Worm (Caenorhabditis elegans) whole organism, early embryonic: ENCODE results near the gene pbs-3.

Experiments used
- B0310.2 ChIP-seq: sonication (generic microtip); optimal IDR thresholded peaks from 2 replicates; lab custom pipeline; 2016; ENCODE audit warnings: mild to moderate bottlenecking, missing genetic modification characterization, missing compliant biosample characterization
- F13C5.2 ChIP-seq: sonication (generic microtip); optimal IDR thresholded peaks from 2 replicates; lab custom pipeline; 2017; ENCODE audit warnings: mild to moderate bottlenecking, missing genetic modification characterization, inconsistent platforms, missing compliant biosample characterization
- aly-1 ChIP-seq: sonication (generic microtip); optimal IDR thresholded peaks from 2 replicates; lab custom pipeline; 2016; ENCODE audit warnings: missing genetic modification characterization, missing compliant biosample characterization
- ama-1 ChIP-seq: fragments of 150-350 bp; optimal IDR thresholded peaks from 2 replicates; lab custom pipeline; 2014
- ceh-13 ChIP-seq: fragments of 200-800 bp; sonication (Bioruptor generic); optimal IDR thresholded peaks from 2 replicates; lab custom pipeline; 2018; ENCODE audit warnings: mild to moderate bottlenecking, missing genetic modification characterization, missing compliant biosample characterization
- ceh-36 ChIP-seq: sonication (generic microtip); optimal IDR thresholded peaks from 2 replicates; lab custom pipeline; 2016; ENCODE audit warnings: missing genetic modification characterization, inconsistent platforms, missing compliant biosample characterization
- ets-7 ChIP-seq: sonication (generic microtip); optimal IDR thresholded peaks from 2 replicates; lab custom pipeline; 2016; ENCODE audit warnings: missing genotype, missing genetic modification characterization, missing compliant biosample characterization
- flt-1 ChIP-seq: fragments of 200-800 bp; sonication (Bioruptor generic); IDR thresholded peaks from 2 replicates; pipeline ENCODE4 v1.3.6; 2022; ENCODE audit warnings: missing genetic modification characterization, missing compliant biosample characterization
- hmbx-1 ChIP-seq: sonication (generic microtip); optimal IDR thresholded peaks from 2 replicates; lab custom pipeline; 2016; ENCODE audit warnings: mild to moderate bottlenecking, missing genetic modification characterization, missing compliant biosample characterization
- hmg-4 ChIP-seq: fragments of 200-800 bp; sonication (Bioruptor generic); optimal IDR thresholded peaks from 2 replicates; lab custom pipeline; 2018; ENCODE audit warnings: mild to moderate bottlenecking, missing genetic modification characterization, missing compliant biosample characterization
- hnd-1 ChIP-seq: sonication (generic microtip); optimal IDR thresholded peaks from 2 replicates; lab custom pipeline; 2016; ENCODE audit warnings: missing genetic modification characterization, missing compliant biosample characterization
- pes-1 ChIP-seq: fragments of 200-800 bp; sonication (Bioruptor generic); IDR thresholded peaks from 2 replicates; pipeline ENCODE4 v1.3.6; 2022; ENCODE audit warnings: missing genetic modification reagents, missing genetic modification characterization, missing compliant biosample characterization
- scrt-1 ChIP-seq: fragments of 200-800 bp; sonication (Bioruptor generic); IDR thresholded peaks from 2 replicates; pipeline ENCODE4 v1.3.6; 2022; ENCODE audit warnings: missing genetic modification characterization, missing compliant biosample characterization
- sea-1 ChIP-seq: fragments of 200-800 bp; sonication (Bioruptor generic); conservative IDR thresholded peaks from 2 replicates; pipeline ENCODE4 v1.3.6; 2022; ENCODE audit warnings: missing genetic modification characterization, missing compliant biosample characterization
- tbx-11 ChIP-seq: fragments of 200-800 bp; sonication (Bioruptor generic); IDR thresholded peaks from 2 replicates; pipeline ENCODE4 v1.3.6; 2022; ENCODE audit warnings: missing genetic modification characterization, missing compliant biosample characterization
- tbx-37 ChIP-seq: fragments of 200-800 bp; sonication (Bioruptor generic); conservative IDR thresholded peaks from 2 replicates; pipeline ENCODE4 v1.3.6; 2022; ENCODE audit warnings: missing genetic modification reagents, missing genetic modification characterization, missing compliant biosample characterization
- tra-4 ChIP-seq: sonication (generic microtip); optimal IDR thresholded peaks from 2 replicates; lab custom pipeline; 2017; ENCODE audit warnings: missing genetic modification characterization, missing compliant biosample characterization

The pbs-3 gene

DNA sequence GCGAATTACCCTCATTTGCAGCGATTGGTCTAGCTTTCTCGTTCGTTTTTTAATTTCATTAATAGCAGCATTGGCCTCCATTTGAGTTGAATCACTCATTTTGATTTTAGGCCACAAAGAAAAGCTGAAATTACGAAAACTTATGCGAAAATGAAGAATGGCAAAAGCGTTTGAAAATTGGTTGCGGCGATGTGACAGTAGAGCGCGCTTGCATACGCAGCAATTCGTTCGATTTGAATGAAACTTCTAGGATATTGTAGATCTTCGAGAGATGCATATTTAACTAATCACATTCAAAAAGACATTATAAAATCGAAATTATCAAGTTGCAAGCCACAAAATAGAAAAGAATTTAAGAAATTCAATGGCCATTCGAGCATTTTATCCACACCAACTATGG, 4.5 kb upstream of the pbs-3 start, which contains the start of gene ulp-2:
TSS of gene ulp-2 (minus strand) at position 158 of the 400 bp plus-strand sequence.
- TF ChIP-seq hnd-1 = no peak
- no peak for TF ChIP-seq aly-1 (tag; lab: Kevin White, UChicago)
- no peak for TF ChIP-seq ets-7
- TF ChIP-seq pes-1 (GFP tag; lab: Robert Waterston, UW) = no peak
- no peak for TF ChIP-seq B0310.2 (tag; lab: Kevin White, UChicago)
- no peak for TF ChIP-seq scrt-1 (GFP tag; lab: Robert Waterston, UW)
- TF ChIP-seq tra-4 (tag; lab: Kevin White, UChicago) = no peak
- TF ChIP-seq ceh-36 (tag; lab: Kevin White, UChicago) = no peak
- no peak for TF ChIP-seq tbx-37 (GFP tag; lab: Robert Waterston, UW)
- no peak for TF ChIP-seq ama-1
- TF ChIP-seq ceh-13 (GFP tag; lab: Kevin White, UChicago) = no peak
- no peak for TF ChIP-seq F13C5.2 (tag; lab: Kevin White, UChicago)
- TF ChIP-seq sea-1 (GFP tag; lab: Robert Waterston, UW) = no peak
- no peak for TF ChIP-seq flt-1 (GFP tag; lab: Robert Waterston, UW)
- TF ChIP-seq hmbx-1 (tag; lab: Kevin White, UChicago) = no peak
- no peak for TF ChIP-seq tbx-11 (GFP tag; lab: Robert Waterston, UW)
- no peak for TF ChIP-seq hmg-4

DNA sequence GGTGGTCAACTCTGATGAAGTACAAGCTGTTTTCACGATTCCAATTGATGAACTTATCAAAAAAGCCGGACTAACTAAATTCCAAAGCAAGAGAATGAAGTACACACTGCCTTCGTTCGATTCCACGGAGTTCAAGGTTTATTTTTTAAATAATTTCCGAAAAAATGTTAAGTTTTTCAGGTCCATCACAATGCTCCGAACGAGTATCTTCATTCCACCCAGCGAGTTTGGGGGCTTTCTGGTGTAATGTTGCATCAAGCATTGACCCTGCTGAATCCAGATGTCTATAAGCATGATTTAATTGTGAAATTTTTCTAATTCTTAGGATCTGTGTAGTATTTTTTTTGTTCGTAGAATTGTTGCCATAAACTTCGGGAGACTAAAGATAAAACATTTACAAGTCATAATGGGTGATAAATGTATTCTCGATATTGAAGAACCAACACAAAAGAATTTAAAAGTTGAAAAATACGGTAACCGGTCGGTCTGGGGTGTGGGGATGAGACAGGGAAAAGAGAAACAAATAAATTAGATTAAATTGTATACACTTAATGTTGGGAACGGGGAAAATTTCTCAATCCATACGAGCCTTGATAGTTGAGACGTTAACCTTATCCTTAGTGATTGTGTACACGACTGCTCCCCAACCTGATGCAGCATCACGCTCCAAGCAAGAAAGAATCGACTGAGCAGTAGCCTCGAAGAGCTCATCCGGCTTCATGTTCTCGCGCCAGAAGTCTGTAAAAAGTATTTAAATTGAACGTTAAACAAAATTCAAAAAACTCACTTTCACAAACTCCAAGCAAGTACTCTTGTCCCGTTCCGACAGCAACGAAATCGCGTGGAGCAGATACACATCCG, 898 bp downstream of the pbs-3 start:
- TF ChIP-seq ceh-13 (GFP tag; lab: Kevin White, UChicago) (no peak), ets-7 (no peak), aly-1 (tag; lab: Kevin White, UChicago) (no peak), tbx-11 (GFP tag; lab: Robert Waterston, UW) (no peak), hmg-4 (no peak), B0310.2 (tag; lab: Kevin White, UChicago) (no peak)

DNA sequence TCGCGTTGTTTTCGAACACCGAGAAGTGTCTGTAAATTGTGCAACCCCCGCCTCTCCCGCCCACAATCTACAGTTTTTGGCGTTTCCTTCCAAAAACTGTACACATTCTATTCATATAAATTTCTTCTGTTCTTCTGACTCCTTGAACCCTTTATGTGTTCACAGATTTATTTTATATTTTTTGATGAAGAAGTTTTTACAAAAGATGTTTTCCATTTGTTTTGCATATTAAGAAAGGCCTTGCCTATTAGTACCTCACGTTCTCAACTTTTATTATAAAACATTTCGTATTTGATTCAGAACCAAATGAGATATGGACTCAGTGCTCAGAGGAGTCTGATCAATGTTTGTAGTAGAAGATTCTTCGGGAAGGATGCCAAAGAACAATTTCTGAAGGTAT, 1.9 kb downstream of the pbs-3 start, which contains the start of gene ndx-3:
TSS of gene ndx-3 (plus strand) at position 301 of the 400 bp plus-strand sequence.
- TF ChIP-seq flt-1 (GFP tag; lab: Robert Waterston, UW) = no peak
- no peak for TF ChIP-seq scrt-1 (GFP tag; lab: Robert Waterston, UW)
- TF ChIP-seq ets-7 = no peak
- TF ChIP-seq hnd-1 = no peak
- no peak for TF ChIP-seq hmg-4

DNA sequence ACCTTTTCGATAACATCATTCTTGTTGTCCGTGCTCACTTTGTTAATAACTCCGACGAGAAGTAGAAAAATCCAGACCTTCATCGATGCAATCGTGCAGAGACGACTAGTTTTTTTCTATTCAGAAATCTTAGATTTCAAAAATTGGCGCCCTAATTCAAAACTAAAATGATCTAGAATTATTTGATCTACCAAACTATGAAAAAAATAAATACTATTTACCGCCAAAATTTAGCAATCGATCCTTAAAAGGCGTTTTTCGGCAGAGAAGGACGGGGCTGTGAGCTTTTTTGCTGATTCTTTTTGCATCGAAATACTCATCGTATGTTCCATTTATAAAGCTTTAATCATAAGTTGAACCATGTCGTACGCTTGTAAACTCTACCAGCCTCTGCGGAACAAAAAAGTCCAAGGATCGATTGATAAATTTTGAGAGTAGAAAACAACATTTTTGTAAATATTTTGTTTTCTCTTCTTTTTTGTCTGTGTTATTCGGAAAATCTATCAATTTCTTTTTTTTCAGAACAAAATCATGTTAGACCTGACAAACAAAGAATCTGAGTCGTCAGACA, 5.8 kb downstream of the pbs-3 start, which contains the start of the genes try-1 and zyg-12:
TSS of gene try-1 (minus strand) at position 148 of the 571 bp plus-strand sequence.
TSS of gene zyg-12 (plus strand) at position 521 of the 571 bp plus-strand sequence.
- TF ChIP-seq scrt-1 (GFP tag; lab: Robert Waterston, UW) (no peak), ets-7 (no peak), hmg-4 (no peak), F13C5.2 (tag; lab: Kevin White, UChicago) (no peak), B0310.2 (tag; lab: Kevin White, UChicago) (no peak), ceh-36 (tag; lab: Kevin White, UChicago) (no peak), hmbx-1 (tag; lab: Kevin White, UChicago) (no peak), flt-1 (GFP tag; lab: Robert Waterston, UW) (no peak), sea-1 (GFP tag; lab: Robert Waterston, UW) (no peak), pes-1 (GFP tag; lab: Robert Waterston, UW) (no peak), tra-4 (tag; lab: Kevin White, UChicago) (no peak), ceh-13 (GFP tag; lab: Kevin White, UChicago) (no peak)

DNA sequence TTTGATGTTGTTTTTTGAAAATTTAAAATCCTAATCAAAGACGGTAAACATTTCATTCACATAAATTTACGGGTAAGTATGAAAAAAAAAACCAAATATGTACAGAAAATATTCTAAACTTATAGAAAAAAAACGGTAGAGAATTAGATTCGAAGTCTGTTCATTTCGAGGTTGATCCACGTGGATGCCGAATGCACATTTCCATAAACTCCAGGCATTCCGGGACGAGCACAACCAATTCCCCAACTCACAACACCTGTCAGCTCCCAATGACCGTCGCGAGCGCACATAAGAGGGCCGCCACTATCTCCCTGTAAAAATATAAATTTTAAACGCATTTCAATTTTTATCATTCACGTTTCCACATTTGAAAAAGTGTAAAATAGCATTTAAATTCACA, 7.1 kb downstream of the pbs-3 start:
- no peak for TF ChIP-seq ceh-13 (GFP tag; lab: Kevin White, UChicago)
- TF ChIP-seq hmbx-1 (tag; lab: Kevin White, UChicago) = no peak
- no peak for TF ChIP-seq sea-1 (GFP tag; lab: Robert Waterston, UW)
- no peak for TF ChIP-seq tbx-11 (GFP tag; lab: Robert Waterston, UW)

DNA sequence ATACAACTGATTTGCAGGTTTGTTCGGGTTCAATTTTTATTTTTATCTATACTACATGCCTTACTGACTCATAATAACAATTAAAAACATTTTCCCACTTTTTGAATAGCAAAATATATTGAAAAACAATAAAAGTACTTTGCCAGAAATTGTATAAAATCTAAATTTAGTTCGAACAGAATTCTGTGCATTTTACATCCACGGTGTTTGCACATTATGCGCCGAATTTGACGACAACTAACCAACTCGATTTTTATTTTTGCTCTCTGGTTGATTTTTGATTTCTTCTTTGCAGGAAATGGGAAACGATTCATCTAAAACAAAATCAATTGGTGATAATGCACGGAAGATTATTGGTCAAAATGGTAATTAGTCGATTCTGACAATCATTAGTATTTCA, 8.5 kb downstream of the pbs-3 start:
- TF ChIP-seq scrt-1 (GFP tag; lab: Robert Waterston, UW) = no peak
- no peak for TF ChIP-seq tbx-11 (GFP tag; lab: Robert Waterston, UW)
- no peak for TF ChIP-seq sea-1 (GFP tag; lab: Robert Waterston, UW)
- no peak for TF ChIP-seq ama-1
- no peak for TF ChIP-seq flt-1 (GFP tag; lab: Robert Waterston, UW)
- TF ChIP-seq hnd-1 = no peak
- no peak for TF ChIP-seq hmg-4
- TF ChIP-seq ceh-36 (tag; lab: Kevin White, UChicago) = no peak
- TF ChIP-seq B0310.2 (tag; lab: Kevin White, UChicago) = no peak
- TF ChIP-seq tbx-37 (GFP tag; lab: Robert Waterston, UW) = no peak
- TF ChIP-seq hmbx-1 (tag; lab: Kevin White, UChicago) = no peak
- TF ChIP-seq F13C5.2 (tag; lab: Kevin White, UChicago) = no peak
- TF ChIP-seq tra-4 (tag; lab: Kevin White, UChicago) = no peak
- TF ChIP-seq ets-7 = no peak
- TF ChIP-seq ceh-13 (GFP tag; lab: Kevin White, UChicago) = no peak
- TF ChIP-seq pes-1 (GFP tag; lab: Robert Waterston, UW) = no peak
- TF ChIP-seq aly-1 (tag; lab: Kevin White, UChicago) = no peak

DNA sequence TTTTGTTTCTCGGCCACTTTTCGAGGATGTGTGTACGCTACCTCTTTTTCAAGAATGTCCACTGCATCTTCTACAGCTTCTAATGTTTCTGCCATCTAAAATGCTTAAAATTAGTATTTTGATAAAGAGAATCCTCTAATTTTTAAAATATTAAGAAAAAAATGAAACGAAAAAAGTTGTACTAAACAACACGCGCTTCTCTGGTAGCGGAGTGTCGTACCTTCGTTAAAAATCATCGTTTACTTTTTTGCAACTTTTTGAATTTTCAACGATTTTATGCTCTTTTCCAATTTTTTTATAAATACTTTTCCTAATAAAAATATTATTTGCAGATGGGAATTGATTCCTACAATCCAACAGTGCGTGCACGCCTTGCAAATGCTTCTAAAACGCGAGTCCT, 9.5 kb downstream of the pbs-3 start, which contains the start of the genes gldi-11 and ZK546.2:
TSS of gene gldi-11 (minus strand) at position 95 of the 400 bp plus-strand sequence.
TSS of gene ZK546.2 (plus strand) at position 333 of the 400 bp plus-strand sequence.
- no peak for TF ChIP-seq aly-1 (tag; lab: Kevin White, UChicago)
- TF ChIP-seq tbx-11 (GFP tag; lab: Robert Waterston, UW) = no peak
- no peak for TF ChIP-seq sea-1 (GFP tag; lab: Robert Waterston, UW)
- no peak for TF ChIP-seq ceh-13 (GFP tag; lab: Kevin White, UChicago)
- TF ChIP-seq hnd-1 = no peak
- TF ChIP-seq tra-4 (tag; lab: Kevin White, UChicago) = no peak
- no peak for TF ChIP-seq pes-1 (GFP tag; lab: Robert Waterston, UW)
- no peak for TF ChIP-seq ets-7
- no peak for TF ChIP-seq ama-1
- no peak for TF ChIP-seq hmg-4
- TF ChIP-seq F13C5.2 (tag; lab: Kevin White, UChicago) = no peak
- TF ChIP-seq ceh-36 (tag; lab: Kevin White, UChicago) = no peak
- TF ChIP-seq flt-1 (GFP tag; lab: Robert Waterston, UW) = no peak
- TF ChIP-seq hmbx-1 (tag; lab: Kevin White, UChicago) = no peak
- TF ChIP-seq tbx-37 (GFP tag; lab: Robert Waterston, UW) = no peak
- no peak for TF ChIP-seq B0310.2 (tag; lab: Kevin White, UChicago)
- no peak for TF ChIP-seq scrt-1 (GFP tag; lab: Robert Waterston, UW)
